Worm (Caenorhabditis elegans) whole organism, midembryonic: Measurements from ENCODE around the gene C44B7.5.

ENCODE experiments used
- T22C8.4 ChIP-seq: fragments of 200-800 bp; sonication (Bioruptor generic); IDR thresholded peaks from 2 replicates; pipeline ENCODE4 v1.3.6; 2022; ENCODE audit warnings: missing genetic modification characterization, missing compliant biosample characterization
- cog-1 ChIP-seq: sonication (generic microtip); optimal IDR thresholded peaks from 2 replicates; lab custom pipeline; 2016; ENCODE audit warnings: missing genetic modification characterization, missing compliant biosample characterization
- flt-1 ChIP-seq: fragments of 200-800 bp; sonication (Bioruptor generic); IDR thresholded peaks from 2 replicates; pipeline ENCODE4 v1.3.6; 2022; ENCODE audit warnings: missing genetic modification characterization, missing compliant biosample characterization
- klf-2 ChIP-seq: fragments of 200-800 bp; sonication (Bioruptor generic); conservative IDR thresholded peaks from 2 replicates; pipeline ENCODE4 v1.3.6; 2022; ENCODE audit warnings: missing genetic modification reagents, missing genetic modification characterization, missing compliant biosample characterization
- med-1 ChIP-seq: sonication (generic microtip); optimal IDR thresholded peaks from 2 replicates; lab custom pipeline; 2017; ENCODE audit warnings: missing genetic modification characterization, mild to moderate bottlenecking, missing compliant biosample characterization, antibody characterized with exemption, missing genetic modification reagents; ENCODE audit not compliant: insufficient read depth
- ref-1 ChIP-seq: fragments of 200-800 bp; sonication (Bioruptor generic); conservative IDR thresholded peaks from 2 replicates; pipeline ENCODE4 v1.3.6; 2022; ENCODE audit warnings: missing genetic modification reagents, missing genetic modification characterization, missing compliant biosample characterization
- tab-1 ChIP-seq: fragments of 200-800 bp; sonication (Bioruptor generic); IDR thresholded peaks from 2 replicates; pipeline ENCODE4 v1.3.6; 2022; ENCODE audit warnings: missing genetic modification characterization, missing compliant biosample characterization
- ztf-23 ChIP-seq: fragments of 200-800 bp; sonication (Bioruptor generic); IDR thresholded peaks from 2 replicates; pipeline ENCODE4 v1.3.6; 2022; ENCODE audit warnings: missing genetic modification reagents, missing genetic modification characterization, missing compliant biosample characterization
- ztf-29 ChIP-seq: fragments of 200-800 bp; sonication (Bioruptor generic); IDR thresholded peaks from 2 replicates; pipeline ENCODE4 v1.3.6; 2022; ENCODE audit warnings: missing genetic modification reagents, missing genetic modification characterization, missing compliant biosample characterization

- TF ChIP-seq ref-1 (GFP tag; lab: Robert Waterston, UW), result no peak
- no peak for TF ChIP-seq med-1 (GFP tag; lab: Kevin White, UChicago)
- no peak for TF ChIP-seq klf-2
- no peak for TF ChIP-seq cog-1
- TF ChIP-seq tab-1 (GFP tag; lab: Robert Waterston, UW), result no peak
- TF ChIP-seq flt-1 (GFP tag; lab: Robert Waterston, UW), result no peak
- no peak for TF ChIP-seq ztf-23
- TF ChIP-seq T22C8.4 (GFP tag; lab: Robert Waterston, UW), result no peak
- no peak for TF ChIP-seq ztf-29 (GFP tag; lab: Robert Waterston, UW)
These were observed 44.1 kb downstream of the C44B7.5 start for ce11 chrII:6828073-6828900.
